Fruit fly (Drosophila melanogaster) Kc167 (cell line): ENCODE measurements around the gene CG10348.

Source experiments
- h ChIP-seq: fragments of >200 bp; optimal IDR thresholded peaks from 3 replicates; lab custom pipeline; 2018; ENCODE audit warnings: missing external identifiers
- insv ChIP-seq: fragments of >200 bp; optimal IDR thresholded peaks from 3 replicates; lab custom pipeline; 2018; ENCODE audit warnings: missing external identifiers

dm6 chr2L:18767137-18767536, 34.8 kb upstream of the CG10348 start:
- no peak for TF ChIP-seq insv
- no peak for TF ChIP-seq h
